Fruit fly (Drosophila melanogaster): ENCODE data around the gene CG10681.
A peak's percentile ranks its signal among the peaks of the same experiment; 100 is the strongest.

The CG10681 gene

DNA sequence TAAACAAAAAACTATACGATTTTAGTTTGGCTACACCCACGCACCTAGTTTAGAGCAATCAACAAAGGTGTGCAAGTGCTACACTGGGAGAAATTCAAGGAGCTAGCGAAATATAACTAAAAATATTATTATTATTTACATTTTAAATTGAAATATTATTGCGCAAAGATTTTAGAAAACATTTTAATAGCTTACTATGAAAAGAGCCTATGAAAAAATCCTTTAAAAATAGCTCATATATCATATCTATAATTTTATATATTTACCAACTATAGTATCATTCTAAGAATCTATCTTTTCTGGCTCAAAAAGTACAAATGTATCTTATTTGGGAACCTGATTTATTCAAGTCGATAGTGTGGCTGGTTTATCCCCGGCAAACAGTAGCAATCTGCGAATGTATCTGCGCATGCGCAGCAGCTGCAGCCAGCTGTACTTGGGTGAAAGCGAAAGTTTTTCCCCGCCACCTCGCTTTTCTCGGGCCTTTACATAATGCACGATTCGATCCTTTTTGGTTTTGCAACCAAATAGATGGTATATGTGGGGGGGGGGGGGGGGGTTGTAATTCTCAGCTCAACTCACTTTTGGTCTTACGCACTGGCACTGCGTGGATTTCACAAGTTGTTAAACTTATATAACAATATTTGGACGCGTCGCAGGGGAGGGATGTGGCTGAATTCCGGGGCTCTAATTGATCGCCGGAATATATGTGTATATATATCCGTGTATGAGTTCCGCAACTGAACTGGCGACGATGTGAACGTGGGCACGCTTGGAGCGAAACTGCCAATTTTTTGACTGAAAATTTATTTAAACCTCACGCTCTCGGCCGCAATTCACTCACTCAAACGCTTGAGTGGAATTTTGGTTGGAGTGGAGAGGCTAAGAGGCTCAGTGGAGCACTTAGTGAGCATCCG, 4.6 kb upstream of the CG10681 start, which contains the start of gene CG10657 (continued):
- TF ChIP-seq CG8388 (GFP tag; optimal IDR thresholded peaks at IDR 0.05) (no peak), Hr39 (optimal IDR thresholded peaks at IDR 0.05) (no peak), shn (GFP tag; optimal IDR thresholded peaks at IDR 0.05) (no peak), Bgb (GFP tag; IDR thresholded peaks at IDR 0.05; ENCODE audit: partially characterized antibody) (peak; percentile 50; the same call in 1 of the 2 replicates), CG10366 (GFP tag; IDR thresholded peaks at IDR 0.05) (no peak), Nf-YC (tag; optimal IDR thresholded peaks at IDR 0.05) (peak; percentile 8), ssp (GFP tag; IDR thresholded peaks at IDR 0.05) (no peak), Med (GFP tag) (peak; percentile 81), CG34422 (GFP tag; IDR thresholded peaks at IDR 0.05) (no peak), CG16813 (GFP tag; IDR thresholded peaks at IDR 0.05; ENCODE audit: partially characterized antibody) (no peak), salm (tag; optimal IDR thresholded peaks at IDR 0.05) (no peak), grau (tag; optimal IDR thresholded peaks at IDR 0.05) (no peak), bowl (GFP tag; IDR thresholded peaks at IDR 0.05) (no peak), Stat92E (GFP tag; optimal IDR thresholded peaks at IDR 0.05) (no peak), chinmo (GFP tag; IDR thresholded peaks at IDR 0.05; ENCODE audit: partially characterized antibody) (peak; percentile 84; the same call in 2 of the 4 replicates), Opbp (GFP tag; IDR thresholded peaks at IDR 0.05; ENCODE audit: partially characterized antibody) (peak; percentile 55; the same call in 1 of the 3 replicates), CG31224 (GFP tag; IDR thresholded peaks at IDR 0.05) (no peak), Scr (GFP tag; IDR thresholded peaks at IDR 0.05; ENCODE audit: partially characterized antibody) (peak; percentile 29; the same call in 1 of the 2 replicates), CG6254 (GFP tag; optimal IDR thresholded peaks at IDR 0.05) (no peak), Hmr (GFP tag; optimal IDR thresholded peaks at IDR 0.05) (no peak), ac (GFP tag; optimal IDR thresholded peaks at IDR 0.05) (no peak), Sox102F (GFP tag; optimal IDR thresholded peaks at IDR 0.05) (peak; percentile 4), otp (GFP tag; IDR thresholded peaks at IDR 0.05) (0 out of 3 replicates have a peak, but pooled peaks have one; percentile 21), CG13894 (tag; optimal IDR thresholded peaks at IDR 0.05) (peak; percentile 22), chif (GFP tag; optimal IDR thresholded peaks at IDR 0.05) (no peak), Dll (GFP tag; IDR thresholded peaks at IDR 0.05; ENCODE audit: partially characterized antibody) (no peak), amos (GFP tag; IDR thresholded peaks at IDR 0.05; ENCODE audit: partially characterized antibody) (peak; percentile 24; the same call in 1 of the 2 replicates), sd (tag; optimal IDR thresholded peaks at IDR 0.05) (peak; percentile 81), sens (GFP tag) (no peak), twi (tag; optimal IDR thresholded peaks at IDR 0.05) (no peak), sim (GFP tag; IDR thresholded peaks at IDR 0.05) (0 out of 2 replicates have a peak, but pooled peaks have one; percentile 32), dmrt99B (tag; optimal IDR thresholded peaks at IDR 0.05) (no peak), hb (GFP tag; IDR thresholded peaks at IDR 0.05; ENCODE audit: partially characterized antibody) (no peak), hkb (optimal IDR thresholded peaks at IDR 0.05) (no peak), hkb (GFP tag; IDR thresholded peaks at IDR 0.05) (no peak), cato (GFP tag; optimal IDR thresholded peaks at IDR 0.05; ENCODE audit: borderline replicate concordance) (no peak), CG13287 (GFP tag; IDR thresholded peaks at IDR 0.05; ENCODE audit: partially characterized antibody) (peak; percentile 30; the same call in 1 of the 2 replicates), CG14860 (GFP tag; IDR thresholded peaks at IDR 0.05; ENCODE audit: partially characterized antibody) (no peak), CG4424 (GFP tag; optimal IDR thresholded peaks at IDR 0.05) (no peak), CG17912 (GFP tag; optimal IDR thresholded peaks at IDR 0.05) (no peak), CG18011 (GFP tag; optimal IDR thresholded peaks at IDR 0.05) (no peak), H2.0 (GFP tag; IDR thresholded peaks at IDR 0.05) (no peak), CG6683 (GFP tag; optimal IDR thresholded peaks at IDR 0.05) (no peak), ase (GFP tag; IDR thresholded peaks at IDR 0.05) (no peak), Lpt (GFP tag; optimal IDR thresholded peaks at IDR 0.05) (no peak), CG11398 (GFP tag; optimal IDR thresholded peaks at IDR 0.05) (no peak), z (GFP tag; IDR thresholded peaks at IDR 0.05) (peak; percentile 96)
